Fruit fly (Drosophila melanogaster) whole organism, embryonic: ENCODE data around the gene sro.

Experiments used
- CG12236 ChIP-seq: fragments of 200-800 bp; sonication (Bioruptor generic); optimal IDR thresholded peaks from 2 replicates; lab custom pipeline; 2016; ENCODE audit warnings: missing biosample characterization, missing genetic modification characterization
- CG13296 ChIP-seq: fragments of 200-800 bp; sonication (Bioruptor generic); optimal IDR thresholded peaks from 3 replicates; lab custom pipeline; 2018; ENCODE audit warnings: missing biosample characterization, mild to moderate bottlenecking, missing genetic modification characterization
- CG14014 ChIP-seq: fragments of 200-800 bp; sonication (Bioruptor generic); IDR thresholded peaks from 2 replicates; pipeline ENCODE4 v1.3.6; 2022; ENCODE audit warnings: missing biosample characterization, missing genetic modification characterization
- CG1647 ChIP-seq: fragments of 200-800 bp; sonication (Bioruptor generic); optimal IDR thresholded peaks from 3 replicates; lab custom pipeline; 2016; ENCODE audit warnings: missing biosample characterization, missing genetic modification characterization
- CG16779 ChIP-seq: fragments of 200-800 bp; sonication (Bioruptor generic); IDR thresholded peaks from 2 replicates; pipeline ENCODE4 v1.3.6; 2022; ENCODE audit warnings: missing biosample characterization, missing genetic modification characterization
- CG17912 ChIP-seq: fragments of 200-800 bp; sonication (Bioruptor generic); optimal IDR thresholded peaks from 2 replicates; lab custom pipeline; 2018; ENCODE audit warnings: missing biosample characterization, mild to moderate bottlenecking, missing genetic modification characterization
- CG30020 ChIP-seq: fragments of 200-800 bp; optimal IDR thresholded peaks from 2 replicates; lab custom pipeline; 2019; ENCODE audit warnings: missing biosample characterization, mild to moderate bottlenecking, missing genetic modification characterization, moderate library complexity
- CG3163 ChIP-seq: fragments of 200-800 bp; sonication (Bioruptor generic); optimal IDR thresholded peaks from 3 replicates; lab custom pipeline; 2016; ENCODE audit warnings: missing biosample characterization, missing genetic modification characterization
- CG33557 ChIP-seq: fragments of 200-800 bp; sonication (Bioruptor generic); optimal IDR thresholded peaks from 2 replicates; lab custom pipeline; 2019; ENCODE audit warnings: missing biosample characterization, mild to moderate bottlenecking, missing genetic modification characterization, moderate library complexity
- CG34376 ChIP-seq: fragments of 200-800 bp; sonication (Bioruptor generic); optimal IDR thresholded peaks from 2 replicates; lab custom pipeline; 2018; ENCODE audit warnings: missing biosample characterization, mild to moderate bottlenecking, missing genetic modification characterization
- CG42726 ChIP-seq: fragments of 200-800 bp; sonication (Bioruptor generic); IDR thresholded peaks from 2 replicates; pipeline ENCODE4 v1.3.6; 2022; ENCODE audit warnings: missing biosample characterization, missing genetic modification characterization; ENCODE audit not compliant: partially characterized antibody
- CG43689 ChIP-seq: fragments of 200-800 bp; sonication (Bioruptor generic); IDR thresholded peaks from 2 replicates; pipeline ENCODE4 v1.3.6; 2022; ENCODE audit warnings: missing biosample characterization, missing genetic modification characterization
- CG7786 ChIP-seq: fragments of 200-800 bp; sonication (Bioruptor generic); optimal IDR thresholded peaks from 2 replicates; lab custom pipeline; 2016; ENCODE audit warnings: missing biosample characterization, missing genetic modification characterization
- CG7987 ChIP-seq: fragments of 200-800 bp; sonication (Bioruptor generic); optimal IDR thresholded peaks from 2 replicates; lab custom pipeline; 2018; ENCODE audit warnings: missing biosample characterization, mild to moderate bottlenecking, missing genetic modification characterization, moderate library complexity
- CG8944 ChIP-seq: fragments of 200-800 bp; sonication (Bioruptor generic); optimal IDR thresholded peaks from 3 replicates; lab custom pipeline; 2016; ENCODE audit warnings: missing biosample characterization, missing genetic modification characterization
- CoRest ChIP-seq: fragments of 200-800 bp; sonication (Bioruptor generic); optimal IDR thresholded peaks from 3 replicates; lab custom pipeline; 2018; ENCODE audit warnings: missing biosample characterization, mild to moderate bottlenecking, missing genetic modification characterization, moderate library complexity
- Dek ChIP-seq: fragments of 200-800 bp; sonication (Bioruptor generic); optimal IDR thresholded peaks from 3 replicates; lab custom pipeline; 2019; ENCODE audit warnings: missing biosample characterization, mild to moderate bottlenecking, missing genetic modification characterization, moderate library complexity
- Dfd ChIP-seq, 2 experiments: fragments of >200 bp; optimal IDR thresholded peaks; 2 replicates each; lab custom pipeline; 2017; ENCODE audit warnings: missing biosample characterization in 2 of 2, missing genetic modification characterization in 2 of 2
- Dref ChIP-seq: fragments of 200-800 bp; sonication (Bioruptor generic); IDR thresholded peaks from 2 replicates; pipeline ENCODE4 v1.3.6; 2022; ENCODE audit warnings: missing biosample characterization, missing genetic modification characterization
- E2f1 ChIP-seq: fragments of 200-800 bp; sonication (Bioruptor generic); IDR thresholded peaks from 2 replicates; pipeline ENCODE4 v1.3.6; 2022; ENCODE audit warnings: missing biosample characterization, missing genetic modification characterization
- E2f2 ChIP-seq: fragments of 200-800 bp; sonication (Bioruptor generic); IDR thresholded peaks from 2 replicates; pipeline ENCODE4 v1.3.6; 2022; ENCODE audit warnings: missing biosample characterization, missing genetic modification characterization
- Elba2 ChIP-seq: fragments of 200-800 bp; sonication (Bioruptor generic); optimal IDR thresholded peaks from 3 replicates; lab custom pipeline; 2016; ENCODE audit warnings: missing biosample characterization, missing genetic modification characterization
- HLH4C ChIP-seq: fragments of 200-800 bp; sonication (Bioruptor generic); IDR thresholded peaks from 3 replicates; pipeline ENCODE4 v1.3.6; 2022; ENCODE audit warnings: missing biosample characterization, missing genetic modification characterization; ENCODE audit not compliant: partially characterized antibody
- Hmx ChIP-seq: fragments of 200-800 bp; sonication (Bioruptor generic); optimal IDR thresholded peaks from 2 replicates; lab custom pipeline; 2016; ENCODE audit warnings: missing biosample characterization, missing genetic modification characterization
- Hr3 ChIP-seq: fragments of 200-800 bp; sonication (Bioruptor generic); optimal IDR thresholded peaks from 3 replicates; lab custom pipeline; 2016; ENCODE audit warnings: missing biosample characterization, missing genetic modification characterization
- Nf-YC ChIP-seq: fragments of 200-800 bp; optimal IDR thresholded peaks from 3 replicates; lab custom pipeline; 2019; ENCODE audit warnings: missing biosample characterization, mild to moderate bottlenecking, missing genetic modification characterization, moderate library complexity
- Oaz ChIP-seq: fragments of 200-800 bp; sonication (Bioruptor generic); IDR thresholded peaks from 2 replicates; pipeline ENCODE4 v1.3.6; 2022; ENCODE audit warnings: missing biosample characterization, missing genetic modification characterization
- Opbp ChIP-seq: fragments of 200-800 bp; sonication (Bioruptor generic); IDR thresholded peaks from 3 replicates; pipeline ENCODE4 v1.3.6; 2022; ENCODE audit warnings: missing biosample characterization, missing genetic modification characterization; ENCODE audit not compliant: partially characterized antibody
- Pdp1 ChIP-seq, 2 experiments: fragments of 200-800 bp; sonication (Bioruptor generic); optimal IDR thresholded peaks; 3 replicates each; lab custom pipeline; 2016; ENCODE audit warnings: missing biosample characterization in 2 of 2, missing genetic modification characterization in 2 of 2, mild to moderate bottlenecking in 1 of 2, moderate library complexity in 1 of 2
- Ptx1 ChIP-seq: fragments of 200-800 bp; sonication (Bioruptor generic); IDR thresholded peaks from 2 replicates; pipeline ENCODE4 v1.3.6; 2022; ENCODE audit warnings: missing biosample characterization, missing genetic modification characterization
- Rfx ChIP-seq: fragments of 200-800 bp; sonication (Bioruptor generic); IDR thresholded peaks from 2 replicates; pipeline ENCODE4 v1.3.6; 2022; ENCODE audit warnings: missing biosample characterization, missing genetic modification characterization
- Taf1 ChIP-seq: fragments of 200-800 bp; sonication (Bioruptor generic); IDR thresholded peaks from 2 replicates; pipeline ENCODE4 v1.3.6; 2022; ENCODE audit warnings: missing biosample characterization, missing genetic modification characterization
- ato ChIP-seq: fragments of 200-800 bp; sonication (Bioruptor generic); IDR thresholded peaks from 2 replicates; pipeline ENCODE4 v1.3.6; 2022; ENCODE audit warnings: missing biosample characterization, missing genetic modification characterization; ENCODE audit not compliant: partially characterized antibody
- br ChIP-seq: fragments of >200 bp; optimal IDR thresholded peaks from 2 replicates; lab custom pipeline; 2017
- chm ChIP-seq: fragments of 200-800 bp; sonication (Bioruptor generic); IDR thresholded peaks from 2 replicates; pipeline ENCODE4 v1.3.6; 2022; ENCODE audit warnings: missing biosample characterization, missing genetic modification characterization
- da ChIP-seq: fragments of 200-800 bp; sonication (Bioruptor generic); optimal IDR thresholded peaks from 2 replicates; lab custom pipeline; 2016; ENCODE audit warnings: missing biosample characterization, missing genetic modification characterization
- ham ChIP-seq: fragments of 200-800 bp; sonication (Bioruptor generic); IDR thresholded peaks from 2 replicates; pipeline ENCODE4 v1.3.6; 2022; ENCODE audit warnings: missing biosample characterization, missing genetic modification characterization
- kah ChIP-seq: fragments of 200-800 bp; sonication (Bioruptor generic); optimal IDR thresholded peaks from 2 replicates; lab custom pipeline; 2018; ENCODE audit warnings: missing biosample characterization, mild to moderate bottlenecking, missing genetic modification characterization
- lov ChIP-seq, 2 experiments: fragments of 200-800 bp in 1 of 2; fragments of >200 bp in 1 of 2; sonication (Bioruptor generic) in 1 of 2; IDR thresholded peaks in 1 of 2; optimal IDR thresholded peaks in 1 of 2; 2 replicates in 1 of 2; 3 replicates in 1 of 2; pipeline versions ENCODE4 v1.3.6 to Lab custom; 2017 to 2022; ENCODE audit warnings: missing biosample characterization in 1 of 2, missing genetic modification characterization in 1 of 2
- mirr ChIP-seq: fragments of 200-800 bp; sonication (Bioruptor generic); optimal IDR thresholded peaks from 3 replicates; lab custom pipeline; 2018; ENCODE audit warnings: missing biosample characterization, mild to moderate bottlenecking, missing genetic modification characterization
- peb ChIP-seq: fragments of 200-800 bp; sonication (Bioruptor generic); IDR thresholded peaks from 2 replicates; pipeline ENCODE4 v1.3.6; 2022; ENCODE audit warnings: missing biosample characterization, missing genetic modification characterization
- prd ChIP-seq, 3 experiments: fragments of >200 bp in 2 of 3; fragments of 200-800 bp in 1 of 3; sonication (Bioruptor generic) in 1 of 3; optimal IDR thresholded peaks in 2 of 3; IDR thresholded peaks in 1 of 3; 2 replicates in 2 of 3; 3 replicates in 1 of 3; pipeline versions ENCODE4 v1.3.6 to Lab custom; 2017 to 2022; ENCODE audit warnings: missing biosample characterization in 1 of 3, missing genetic modification characterization in 1 of 3
- repo ChIP-seq: fragments of 200-800 bp; sonication (Bioruptor generic); optimal IDR thresholded peaks from 2 replicates; lab custom pipeline; 2016; ENCODE audit warnings: missing biosample characterization, missing genetic modification characterization
- sens ChIP-seq: fragments of 200-800 bp; sonication (Bioruptor generic); peaks from one replicate; lab custom pipeline; 2016; ENCODE audit warnings: missing biosample characterization, missing genetic modification characterization
- so ChIP-seq: fragments of 200-800 bp; sonication (Bioruptor generic); IDR thresholded peaks from 3 replicates; pipeline ENCODE4 v1.3.6; 2022; ENCODE audit warnings: missing biosample characterization, missing genetic modification characterization
- tup ChIP-seq: fragments of 200-800 bp; sonication (Bioruptor generic); optimal IDR thresholded peaks from 2 replicates; lab custom pipeline; 2016; ENCODE audit warnings: missing biosample characterization, mild to moderate bottlenecking, missing genetic modification characterization, moderate library complexity
- usp ChIP-seq: fragments of >200 bp; optimal IDR thresholded peaks from 2 replicates; lab custom pipeline; 2017; ENCODE audit warnings: missing biosample characterization, missing genetic modification characterization
- vfl ChIP-seq: fragments of 200-800 bp; sonication (Bioruptor generic); optimal IDR thresholded peaks from 2 replicates; lab custom pipeline; 2016; ENCODE audit warnings: missing biosample characterization, missing genetic modification characterization
- wdn ChIP-seq: fragments of 200-800 bp; sonication (Bioruptor generic); IDR thresholded peaks from 2 replicates; pipeline ENCODE4 v1.3.6; 2022; ENCODE audit warnings: missing biosample characterization, missing genetic modification characterization
- zfh2 ChIP-seq: fragments of 200-800 bp; sonication (Bioruptor generic); optimal IDR thresholded peaks from 2 replicates; lab custom pipeline; 2016; ENCODE audit warnings: missing biosample characterization, missing genetic modification characterization

sro gene

dm6 chr3R:29802753-29803313 is 8.4 kb downstream of the sro start, which contains the start of the genes Etfb and CG7789 (continued):
- TF ChIP-seq chm (GFP tag; lab: Robert Waterston, UW) (peak; percentile 69), E2f2 (peak; percentile 70), CG30020 (tag; lab: Kevin White, UChicago) (peak; percentile 32), da (GFP tag; lab: Kevin White, UChicago) (peak; percentile 63), Hr3 (peak; percentile 74), Ptx1 (GFP tag; lab: Robert Waterston, UW) (peak; percentile 78), CG7786 (GFP tag; lab: Kevin White, UChicago) (peak; percentile 80), HLH4C (GFP tag; lab: Robert Waterston, UW) (peak; percentile 65), CG13296 (no peak), Elba2 (GFP tag; lab: Kevin White, UChicago) (no peak), Oaz (peak; percentile 62), tup (GFP tag; lab: Kevin White, UChicago) (peak; percentile 6), CG42726 (GFP tag; lab: Robert Waterston, UW) (peak; percentile 60; the same call in 1 of the 2 replicates), CG7987 (GFP tag; lab: Kevin White, UChicago) (no peak), kah (GFP tag; lab: Kevin White, UChicago) (peak; percentile 44), Dek (tag; lab: Kevin White, UChicago) (peak; percentile 79), CG12236 (GFP tag; lab: Kevin White, UChicago) (peak; percentile 34), Taf1 (GFP tag; lab: Robert Waterston, UW) (peak; percentile 76), Opbp (peak; percentile 79), Rfx (GFP tag; lab: Robert Waterston, UW) (peak; percentile 81), mirr (GFP tag; lab: Kevin White, UChicago) (peak; percentile 70), Pdp1 (GFP tag; optimal IDR thresholded peaks at IDR 0.05; lab: Kevin White, UChicago) (peak; percentile 78 to 87), br (no peak), vfl (GFP tag; lab: Kevin White, UChicago) (peak; percentile 70), CG3163 (GFP tag; lab: Kevin White, UChicago) (peak; percentile 63), CG14014 (GFP tag; lab: Robert Waterston, UW) (peak; percentile 74), CG33557 (GFP tag; lab: Kevin White, UChicago) (peak; percentile 32), CoRest (peak; percentile 80), prd (optimal IDR thresholded peaks at IDR 0.05; lab: Kevin White, UChicago) (no peak), prd (GFP tag; IDR thresholded peaks at IDR 0.05; lab: Robert Waterston, UW) (peak; percentile 80), peb (GFP tag; lab: Robert Waterston, UW) (peak; percentile 49; the same call in 1 of the 2 replicates), ato (no peak), Hmx (no peak), CG17912 (peak; percentile 46), CG1647 (peak; percentile 65), E2f1 (GFP tag; lab: Robert Waterston, UW) (peak; percentile 73), Dfd (GFP tag; optimal IDR thresholded peaks at IDR 0.05; lab: Kevin White, UChicago) (no peak), ham (GFP tag; lab: Robert Waterston, UW) (peak; percentile 53; the same call in 1 of the 2 replicates), CG16779 (GFP tag; lab: Robert Waterston, UW) (peak; percentile 56; the same call in 1 of the 2 replicates), CG43689 (0 out of 2 replicates have a peak, but pooled peaks have one; percentile 36), zfh2 (GFP tag; lab: Kevin White, UChicago) (peak; percentile 87), wdn (GFP tag; lab: Robert Waterston, UW) (peak; percentile 62), CG8944 (GFP tag; lab: Kevin White, UChicago) (peak; percentile 39), so (GFP tag; lab: Robert Waterston, UW) (0 out of 3 replicates have a peak, but pooled peaks have one; percentile 8), usp (no peak), lov (optimal IDR thresholded peaks at IDR 0.05; lab: Kevin White, UChicago) (no peak), lov (GFP tag; IDR thresholded peaks at IDR 0.05; lab: Robert Waterston, UW) (0 out of 3 replicates have a peak, but pooled peaks have one; percentile 16), Nf-YC (tag; lab: Kevin White, UChicago) (peak; percentile 74), Dref (GFP tag; lab: Robert Waterston, UW) (peak; percentile 50), sens (peak; percentile 96), CG34376 (GFP tag; lab: Kevin White, UChicago) (peak; percentile 80), repo (GFP tag; lab: Kevin White, UChicago) (peak; percentile 54)
